Worm (Caenorhabditis elegans): Measurements from ENCODE around the gene trr-1.

trr-1 gene

DNA sequence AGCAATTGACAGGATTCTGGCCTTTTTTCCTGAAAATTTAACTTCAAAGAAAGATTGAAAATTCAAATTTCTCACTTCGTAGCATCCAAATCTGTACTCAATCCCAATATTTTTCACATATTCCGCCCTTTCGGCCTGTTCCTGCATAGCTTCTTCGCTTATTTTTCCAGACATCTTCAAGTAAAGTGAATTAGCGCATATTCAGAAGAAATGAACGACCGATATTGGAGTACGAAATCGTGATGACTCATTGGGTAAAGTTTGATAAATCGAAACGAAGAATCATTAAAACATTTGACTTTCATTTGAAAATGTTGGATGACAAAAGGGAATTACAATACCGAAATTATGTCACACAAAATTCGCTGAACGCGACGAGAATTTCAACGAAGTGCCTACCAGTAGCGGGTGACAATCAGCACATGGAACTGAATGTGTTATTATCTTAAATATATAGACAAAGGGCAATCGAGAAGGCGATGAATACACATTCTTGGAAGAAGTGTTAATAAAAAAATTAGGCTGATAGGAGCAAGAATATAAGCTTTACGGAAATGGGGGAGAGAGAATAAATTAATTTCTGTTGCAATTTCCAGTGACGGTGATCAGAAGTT, 24.6 kb downstream of the trr-1 start, which contains the start of gene coa-7:
coa-7 (minus strand) TSS at position 174 of the 614 bp plus-strand sequence.
- TF ChIP-seq ceh-83 (GFP tag; optimal IDR thresholded peaks at IDR 0.05) (no peak), tbx-8 (GFP tag; optimal IDR thresholded peaks at IDR 0.05) (no peak), lsy-2 (tag; optimal IDR thresholded peaks at IDR 0.05) (no peak), lin-13 (tag; optimal IDR thresholded peaks at IDR 0.05) (no peak)

DNA sequence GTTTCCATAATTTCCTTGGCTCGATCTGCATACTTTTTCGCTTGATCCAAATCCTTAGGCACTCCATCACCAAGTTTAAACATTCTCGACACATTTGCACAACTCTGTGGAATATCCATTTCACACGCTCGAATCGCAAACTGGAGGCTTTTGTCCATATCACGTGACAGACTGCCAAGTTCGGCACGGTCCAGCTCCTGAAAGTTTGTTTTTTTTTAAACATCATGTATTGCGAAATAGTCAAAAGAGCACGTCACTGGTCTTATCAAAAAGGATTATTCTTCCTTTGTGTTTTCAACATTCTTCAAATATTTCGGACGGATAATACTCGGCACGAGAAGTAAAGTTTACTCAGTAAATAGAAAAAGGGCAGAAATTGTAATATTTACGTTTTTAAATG, 26.5 kb downstream of the trr-1 start:
- no peak for TF ChIP-seq snpc-4 (tag; optimal IDR thresholded peaks at IDR 0.05)
- no peak for TF ChIP-seq blmp-1 (tag; optimal IDR thresholded peaks at IDR 0.05)
- no peak for TF ChIP-seq ceh-43 (GFP tag; optimal IDR thresholded peaks at IDR 0.05)
- TF ChIP-seq nhr-12 (tag; optimal IDR thresholded peaks at IDR 0.05): no peak
- no peak for TF ChIP-seq sptf-1 (tag; optimal IDR thresholded peaks at IDR 0.05)
- no peak for TF ChIP-seq drap-1 (GFP tag; optimal IDR thresholded peaks at IDR 0.05)
- TF ChIP-seq M03D4.4 (tag; optimal IDR thresholded peaks at IDR 0.05): no peak
- no peak for TF ChIP-seq lin-13 (tag; optimal IDR thresholded peaks at IDR 0.05)
- TF ChIP-seq elt-1 (tag; optimal IDR thresholded peaks at IDR 0.05; ENCODE audit: borderline replicate concordance, insufficient read depth): no peak
- no peak for TF ChIP-seq bed-3 (GFP tag; optimal IDR thresholded peaks at IDR 0.05)
- no peak for TF ChIP-seq mab-5 (tag; optimal IDR thresholded peaks at IDR 0.05)
- TF ChIP-seq ces-1 (GFP tag; optimal IDR thresholded peaks at IDR 0.05): no peak
- TF ChIP-seq mep-1 (tag; optimal IDR thresholded peaks at IDR 0.05): no peak
- TF ChIP-seq ztf-11 (tag; optimal IDR thresholded peaks at IDR 0.05): no peak
- no peak for TF ChIP-seq mls-2 (tag; optimal IDR thresholded peaks at IDR 0.05)

DNA sequence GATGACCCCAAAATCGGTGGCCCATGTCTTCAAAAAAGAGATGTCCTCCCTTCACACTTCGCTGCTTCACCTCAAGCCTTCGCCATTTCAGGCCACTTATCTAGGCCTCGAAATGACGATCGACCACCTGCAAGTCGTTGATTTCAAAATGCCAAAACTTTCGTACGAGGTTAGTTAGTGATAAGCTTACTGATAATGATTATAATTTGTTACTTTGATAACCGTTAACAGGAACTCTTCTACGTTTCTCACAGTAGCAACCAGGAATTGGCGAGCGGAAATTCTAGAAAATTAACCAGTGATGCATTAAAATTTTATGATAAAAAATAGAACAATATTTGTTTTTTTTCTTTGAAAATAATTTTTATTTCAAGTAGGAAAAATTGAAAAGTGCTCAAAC, 28.9 kb downstream of the trr-1 start:
- TF ChIP-seq unc-62 (GFP tag; optimal IDR thresholded peaks at IDR 0.05): no peak
- no peak for TF ChIP-seq pha-4 (tag; optimal IDR thresholded peaks at IDR 0.05)
- TF ChIP-seq mab-5 (tag; optimal IDR thresholded peaks at IDR 0.05): no peak
- no peak for TF ChIP-seq bed-3 (GFP tag; optimal IDR thresholded peaks at IDR 0.05)
- no peak for TF ChIP-seq ceh-83 (GFP tag; optimal IDR thresholded peaks at IDR 0.05)
- no peak for TF ChIP-seq snpc-4 (tag; optimal IDR thresholded peaks at IDR 0.05)
- TF ChIP-seq mls-2 (tag; optimal IDR thresholded peaks at IDR 0.05): no peak
- no peak for TF ChIP-seq nhr-28 (tag; optimal IDR thresholded peaks at IDR 0.05)
- no peak for TF ChIP-seq blmp-1 (tag; optimal IDR thresholded peaks at IDR 0.05)
- no peak for TF ChIP-seq unc-120 (tag; optimal IDR thresholded peaks at IDR 0.05; ENCODE audit: poor library complexity, severe bottlenecking)
- TF ChIP-seq ham-2 (GFP tag; optimal IDR thresholded peaks at IDR 0.05): no peak

DNA sequence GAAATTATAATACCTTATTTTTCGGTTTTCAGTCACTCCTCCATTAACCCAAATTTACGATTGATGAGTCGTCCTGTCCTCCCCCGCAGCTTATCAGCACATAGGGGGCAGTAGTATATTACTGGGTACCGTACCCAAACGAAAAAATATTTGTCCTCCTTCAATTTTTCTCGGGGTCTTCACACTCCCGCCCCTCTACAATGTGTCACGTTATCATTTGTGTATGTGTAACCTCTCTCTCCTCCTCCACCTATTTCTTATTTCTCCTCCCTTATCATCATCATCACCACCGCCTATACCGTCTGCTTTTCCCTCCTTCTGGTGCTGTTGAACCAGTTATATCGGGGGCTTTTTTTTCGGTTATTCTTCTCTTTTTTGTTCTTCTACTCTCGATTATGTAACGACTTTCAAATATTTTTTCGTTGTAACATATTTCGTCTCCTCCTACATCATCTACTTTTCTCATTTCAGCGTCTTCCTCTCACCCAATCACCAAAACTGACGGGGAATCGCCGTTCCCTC, 29.4 kb downstream of the trr-1 start, which contains the start of gene ghi-1:
ghi-1 (plus strand) TSS at position 472 of the 522 bp plus-strand sequence.
- TF ChIP-seq nhr-76 (tag; optimal IDR thresholded peaks at IDR 0.05) (no peak), tbx-8 (GFP tag; optimal IDR thresholded peaks at IDR 0.05) (no peak), elt-3 (tag; optimal IDR thresholded peaks at IDR 0.05) (no peak), nhr-2 (tag; optimal IDR thresholded peaks at IDR 0.05) (no peak), ztf-11 (tag; optimal IDR thresholded peaks at IDR 0.05) (no peak), nhr-12 (tag; optimal IDR thresholded peaks at IDR 0.05) (no peak), M03D4.4 (tag; optimal IDR thresholded peaks at IDR 0.05) (no peak), ceh-39 (tag; optimal IDR thresholded peaks at IDR 0.05) (no peak), sem-2 (GFP tag; optimal IDR thresholded peaks at IDR 0.05) (no peak), mep-1 (tag; optimal IDR thresholded peaks at IDR 0.05) (no peak), elt-1 (tag; optimal IDR thresholded peaks at IDR 0.05; ENCODE audit: borderline replicate concordance, insufficient read depth) (no peak), sptf-1 (tag; optimal IDR thresholded peaks at IDR 0.05) (no peak), unc-62 (GFP tag; optimal IDR thresholded peaks at IDR 0.05) (no peak), lsy-2 (tag; optimal IDR thresholded peaks at IDR 0.05) (no peak), ham-2 (GFP tag; optimal IDR thresholded peaks at IDR 0.05) (no peak), ceh-83 (GFP tag; optimal IDR thresholded peaks at IDR 0.05) (no peak), lin-13 (tag; optimal IDR thresholded peaks at IDR 0.05) (no peak)

DNA sequence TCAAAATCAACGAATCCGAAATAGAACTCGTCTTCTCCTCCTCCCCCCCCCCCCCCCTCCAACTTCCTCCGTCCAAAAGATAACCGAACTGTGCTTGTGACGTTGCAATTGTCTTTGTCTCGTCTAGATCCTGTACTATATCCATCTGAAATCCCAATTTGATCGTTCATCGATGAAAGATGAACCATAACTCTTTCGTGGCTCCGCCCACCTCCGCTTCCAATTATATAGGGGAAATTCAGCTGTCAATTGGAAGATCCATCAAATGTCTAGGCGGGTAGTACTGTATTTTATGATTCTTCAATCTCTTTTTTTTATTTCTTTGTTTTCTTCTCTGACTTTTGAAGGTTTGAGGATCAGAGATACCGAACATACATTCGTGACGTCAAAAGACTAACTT, 30.3 kb downstream of the trr-1 start:
- TF ChIP-seq nhr-76 (tag; optimal IDR thresholded peaks at IDR 0.05) (no peak), pha-4 (tag; optimal IDR thresholded peaks at IDR 0.05) (no peak), ceh-39 (tag; optimal IDR thresholded peaks at IDR 0.05) (no peak)

DNA sequence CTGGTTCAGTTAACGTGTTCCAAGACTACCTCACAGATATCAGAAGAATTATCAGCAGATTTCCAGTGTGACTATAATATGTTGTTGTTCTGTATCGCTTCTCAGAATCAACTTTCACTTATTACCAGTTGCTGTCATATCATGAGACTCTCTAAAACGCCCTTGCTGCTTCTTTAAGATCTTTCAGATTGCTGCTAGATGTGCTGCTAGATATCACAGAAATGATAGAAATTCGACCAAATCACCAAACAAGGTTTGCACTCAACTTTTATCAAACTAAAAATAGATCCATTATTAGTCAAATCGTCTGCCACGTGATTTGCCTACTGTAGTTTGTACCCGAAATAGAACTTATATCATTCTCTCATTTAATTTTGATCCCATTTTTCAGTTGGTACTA, 31.2 kb downstream of the trr-1 start:
- no peak for TF ChIP-seq elt-1 (tag; optimal IDR thresholded peaks at IDR 0.05; ENCODE audit: borderline replicate concordance, insufficient read depth)
- TF ChIP-seq lsy-2 (tag; optimal IDR thresholded peaks at IDR 0.05): no peak
- TF ChIP-seq blmp-1 (tag; optimal IDR thresholded peaks at IDR 0.05): no peak
- TF ChIP-seq bed-3 (GFP tag; optimal IDR thresholded peaks at IDR 0.05): no peak
- TF ChIP-seq tbx-8 (GFP tag; optimal IDR thresholded peaks at IDR 0.05): no peak
- TF ChIP-seq M03D4.4 (tag; optimal IDR thresholded peaks at IDR 0.05): no peak
- no peak for TF ChIP-seq pha-4 (tag; optimal IDR thresholded peaks at IDR 0.05)
- TF ChIP-seq unc-120 (tag; optimal IDR thresholded peaks at IDR 0.05; ENCODE audit: poor library complexity, severe bottlenecking): no peak
- TF ChIP-seq ces-1 (GFP tag; optimal IDR thresholded peaks at IDR 0.05): no peak
- TF ChIP-seq zip-8 (tag; optimal IDR thresholded peaks at IDR 0.05): no peak
- no peak for TF ChIP-seq ztf-11 (tag; optimal IDR thresholded peaks at IDR 0.05)
- no peak for TF ChIP-seq mls-2 (tag; optimal IDR thresholded peaks at IDR 0.05)

Measured in whole organism, mixed stage, embryonic.